Worm (Caenorhabditis elegans) whole organism, L3 larva: ENCODE data around the gene rac-2.

Experiments
- R02D3.7 ChIP-seq: fragments of 150-350 bp; optimal IDR thresholded peaks from 2 replicates; lab custom pipeline; 2014; ENCODE audit warnings: missing biosample characterization, missing genetic modification characterization
- aly-2 ChIP-seq: fragments of 150-350 bp; optimal IDR thresholded peaks from 2 replicates; lab custom pipeline; 2014; ENCODE audit warnings: missing biosample characterization, missing genetic modification characterization
- elt-2 ChIP-seq: sonication (generic microtip); optimal IDR thresholded peaks from 2 replicates; lab custom pipeline; 2016; ENCODE audit warnings: missing genetic modification reagents, mild to moderate bottlenecking, missing genetic modification characterization, missing compliant biosample characterization
- jun-1 ChIP-seq: fragments of 150-350 bp; optimal IDR thresholded peaks from 2 replicates; lab custom pipeline; 2014; ENCODE audit warnings: missing biosample characterization, missing genetic modification reagents, missing genetic modification characterization
- lin-39 ChIP-seq: fragments of 150-350 bp; optimal IDR thresholded peaks from 2 replicates; lab custom pipeline; 2018; ENCODE audit warnings: missing biosample characterization, missing genetic modification reagents, missing genetic modification characterization
- lsy-12 ChIP-seq: sonication (generic microtip); optimal IDR thresholded peaks from 2 replicates; lab custom pipeline; 2016; ENCODE audit warnings: mild to moderate bottlenecking, missing genetic modification characterization, missing compliant biosample characterization
- nhr-11 ChIP-seq: fragments of 150-350 bp; optimal IDR thresholded peaks from 2 replicates; lab custom pipeline; 2014; ENCODE audit warnings: missing biosample characterization, missing genetic modification characterization
- nhr-237 ChIP-seq: fragments of 150-350 bp; optimal IDR thresholded peaks from 2 replicates; lab custom pipeline; 2014; ENCODE audit warnings: missing biosample characterization, missing genetic modification characterization
- nhr-77 ChIP-seq: fragments of 150-350 bp; optimal IDR thresholded peaks from 2 replicates; lab custom pipeline; 2014; ENCODE audit warnings: missing biosample characterization, missing genetic modification characterization
- snpc-4 ChIP-seq: fragments of 150-350 bp; optimal IDR thresholded peaks from 2 replicates; lab custom pipeline; 2014; ENCODE audit warnings: missing biosample characterization, missing genetic modification characterization
- ztf-4 ChIP-seq: fragments of 150-350 bp; optimal IDR thresholded peaks from 2 replicates; lab custom pipeline; 2014; ENCODE audit warnings: missing biosample characterization, missing genetic modification characterization

ce11 chrIV:16350690-16351089 is 42.7 kb downstream of the rac-2 start, which contains the start of gene C35D6.4:
- TF ChIP-seq elt-2 (tag; lab: Kevin White, UChicago), result no peak
- TF ChIP-seq jun-1, result no peak
- TF ChIP-seq snpc-4 (tag; lab: Kevin White, UChicago), result no peak
- TF ChIP-seq nhr-11, result no peak
- no peak for TF ChIP-seq nhr-77 (tag; lab: Kevin White, UChicago)
- no peak for TF ChIP-seq nhr-237 (tag; lab: Kevin White, UChicago)
- TF ChIP-seq lsy-12, result no peak
- no peak for TF ChIP-seq lin-39 (tag; lab: Kevin White, UChicago)
- no peak for TF ChIP-seq ztf-4 (tag; lab: Kevin White, UChicago)
- TF ChIP-seq R02D3.7, result no peak
- TF ChIP-seq aly-2 (tag; lab: Kevin White, UChicago), result no peak
